Fruit fly (Drosophila melanogaster) whole organism, embryonic: Measurements from ENCODE around the gene CG33096.

Source experiments
- ATbp ChIP-seq: fragments of 200-800 bp; sonication (Bioruptor generic); optimal IDR thresholded peaks from 2 replicates; lab custom pipeline; 2017; ENCODE audit warnings: missing biosample characterization, mild to moderate bottlenecking, missing genetic modification characterization, missing genetic modification reagents
- Atf3 ChIP-seq: fragments of 200-800 bp; sonication (Bioruptor generic); optimal IDR thresholded peaks from 3 replicates; lab custom pipeline; 2016; ENCODE audit warnings: missing biosample characterization, missing genetic modification characterization
- CG10147 ChIP-seq: fragments of 200-800 bp; sonication (Bioruptor generic); optimal IDR thresholded peaks from 2 replicates; lab custom pipeline; 2019; ENCODE audit warnings: missing biosample characterization, mild to moderate bottlenecking, missing genetic modification characterization, moderate library complexity
- CG10321 ChIP-seq: fragments of 200-800 bp; sonication (Bioruptor generic); IDR thresholded peaks from 2 replicates; pipeline ENCODE4 v1.3.6; 2022; ENCODE audit warnings: missing biosample characterization, missing genetic modification characterization
- CG10543 ChIP-seq: fragments of 200-800 bp; sonication (Bioruptor generic); optimal IDR thresholded peaks from 3 replicates; lab custom pipeline; 2017; ENCODE audit warnings: missing biosample characterization, mild to moderate bottlenecking, missing genetic modification characterization, moderate library complexity
- CG11723 ChIP-seq: fragments of 200-800 bp; sonication (Bioruptor generic); optimal IDR thresholded peaks from 2 replicates; lab custom pipeline; 2017; ENCODE audit warnings: missing biosample characterization, mild to moderate bottlenecking, missing genetic modification characterization
- CG13894 ChIP-seq: fragments of 200-800 bp; sonication (Bioruptor generic); optimal IDR thresholded peaks from 3 replicates; lab custom pipeline; 2018; ENCODE audit warnings: missing biosample characterization, mild to moderate bottlenecking, missing genetic modification characterization, moderate library complexity
- CG1603 ChIP-seq: fragments of 200-800 bp; sonication (Bioruptor generic); optimal IDR thresholded peaks from 2 replicates; lab custom pipeline; 2019; ENCODE audit warnings: missing biosample characterization, mild to moderate bottlenecking, missing genetic modification characterization, moderate library complexity
- CG17359 ChIP-seq: fragments of 200-800 bp; sonication (Bioruptor generic); optimal IDR thresholded peaks from 3 replicates; lab custom pipeline; 2018; ENCODE audit warnings: missing biosample characterization, mild to moderate bottlenecking, missing genetic modification characterization, moderate library complexity
- CG31441 ChIP-seq: fragments of 200-800 bp; sonication (Bioruptor generic); IDR thresholded peaks from 2 replicates; pipeline ENCODE4 v1.3.6; 2022; ENCODE audit warnings: missing biosample characterization, missing genetic modification characterization
- CG3995 ChIP-seq: fragments of 200-800 bp; sonication (Bioruptor generic); optimal IDR thresholded peaks from 3 replicates; lab custom pipeline; 2016; ENCODE audit warnings: missing biosample characterization, missing genetic modification characterization
- CG6854 ChIP-seq: fragments of 200-800 bp; sonication (Bioruptor generic); optimal IDR thresholded peaks from 3 replicates; lab custom pipeline; 2017; ENCODE audit warnings: missing biosample characterization, mild to moderate bottlenecking, missing genetic modification characterization
- CG8388 ChIP-seq: fragments of 200-800 bp; sonication (Bioruptor generic); optimal IDR thresholded peaks from 2 replicates; lab custom pipeline; 2019; ENCODE audit warnings: missing biosample characterization, mild to moderate bottlenecking, missing genetic modification characterization, moderate library complexity
- CG8924 ChIP-seq: fragments of 200-800 bp; optimal IDR thresholded peaks from 3 replicates; lab custom pipeline; 2019; ENCODE audit warnings: missing biosample characterization, mild to moderate bottlenecking, missing genetic modification characterization, moderate library complexity
- HLH3B ChIP-seq: fragments of 200-800 bp; sonication (Bioruptor generic); IDR thresholded peaks from 2 replicates; pipeline ENCODE4 v1.3.6; 2022; ENCODE audit warnings: missing biosample characterization, missing genetic modification characterization
- HmgZ ChIP-seq: fragments of 200-800 bp; sonication (Bioruptor generic); optimal IDR thresholded peaks from 2 replicates; lab custom pipeline; 2018; ENCODE audit warnings: missing biosample characterization, mild to moderate bottlenecking, missing genetic modification characterization
- Mes4 ChIP-seq: fragments of 200-800 bp; sonication (Bioruptor generic); optimal IDR thresholded peaks from 2 replicates; lab custom pipeline; 2016; ENCODE audit warnings: missing biosample characterization, missing genetic modification characterization
- Myb ChIP-seq: fragments of 200-800 bp; sonication (Bioruptor generic); optimal IDR thresholded peaks from 2 replicates; lab custom pipeline; 2016; ENCODE audit warnings: missing biosample characterization, missing genetic modification characterization
- Nf-YB ChIP-seq: fragments of 200-800 bp; sonication (Bioruptor generic); optimal IDR thresholded peaks from 3 replicates; lab custom pipeline; 2019; ENCODE audit warnings: missing biosample characterization, mild to moderate bottlenecking, missing genetic modification characterization, moderate library complexity
- Sry-β ChIP-seq: fragments of 200-800 bp; sonication (Bioruptor generic); optimal IDR thresholded peaks from 2 replicates; lab custom pipeline; 2018; ENCODE audit warnings: missing biosample characterization, mild to moderate bottlenecking, missing genetic modification characterization, moderate library complexity
- ac ChIP-seq: fragments of 200-800 bp; sonication (Bioruptor generic); optimal IDR thresholded peaks from 3 replicates; lab custom pipeline; 2017; ENCODE audit warnings: missing biosample characterization, mild to moderate bottlenecking, missing genetic modification characterization
- bsh ChIP-seq, 2 experiments: fragments of 200-800 bp; sonication (Bioruptor generic); optimal IDR thresholded peaks; 2 replicates each; lab custom pipeline; 2017 to 2018; ENCODE audit warnings: mild to moderate bottlenecking in 2 of 2, missing biosample characterization in 2 of 2, missing genetic modification characterization in 2 of 2, moderate library complexity in 1 of 2
- danr ChIP-seq: fragments of 200-800 bp; sonication (Bioruptor generic); IDR thresholded peaks from 2 replicates; pipeline ENCODE4 v1.3.6; 2022; ENCODE audit warnings: missing biosample characterization, missing genetic modification characterization
- eve ChIP-seq, 2 experiments: fragments of >200 bp; optimal IDR thresholded peaks; 2 replicates each; lab custom pipeline; 2017; ENCODE audit warnings: missing biosample characterization in 2 of 2, missing genetic modification characterization in 2 of 2
- exex ChIP-seq: fragments of 200-800 bp; sonication (Bioruptor generic); optimal IDR thresholded peaks from 4 replicates; lab custom pipeline; 2018; ENCODE audit warnings: missing biosample characterization, mild to moderate bottlenecking, missing genetic modification characterization, moderate library complexity
- gcm ChIP-seq: fragments of 200-800 bp; sonication (Bioruptor generic); optimal IDR thresholded peaks from 2 replicates; lab custom pipeline; 2019; ENCODE audit warnings: missing biosample characterization, mild to moderate bottlenecking, missing genetic modification characterization, moderate library complexity
- gfzf ChIP-seq: fragments of 200-800 bp; sonication (Bioruptor generic); optimal IDR thresholded peaks from 2 replicates; lab custom pipeline; 2016; ENCODE audit warnings: missing biosample characterization, mild to moderate bottlenecking, missing genetic modification characterization, moderate library complexity
- grn ChIP-seq: fragments of 200-800 bp; sonication (Bioruptor generic); optimal IDR thresholded peaks from 3 replicates; lab custom pipeline; 2017; ENCODE audit warnings: missing biosample characterization, missing genetic modification characterization
- hth ChIP-seq: fragments of >200 bp; optimal IDR thresholded peaks from 2 replicates; lab custom pipeline; 2017; ENCODE audit warnings: inconsistent platforms
- jumu ChIP-seq: fragments of 200-800 bp; sonication (Bioruptor generic); optimal IDR thresholded peaks from 3 replicates; lab custom pipeline; 2016; ENCODE audit warnings: missing biosample characterization, missing genetic modification characterization
- ken ChIP-seq: fragments of 200-800 bp; sonication (Bioruptor generic); IDR thresholded peaks from 3 replicates; pipeline ENCODE4 v1.3.6; 2022; ENCODE audit warnings: missing biosample characterization, missing genetic modification characterization
- lab ChIP-seq: fragments of 200-800 bp; sonication (Bioruptor generic); optimal IDR thresholded peaks from 3 replicates; lab custom pipeline; 2017; ENCODE audit warnings: missing biosample characterization, missing genetic modification characterization, mild to moderate bottlenecking, moderate library complexity, missing genetic modification reagents
- lbe ChIP-seq: fragments of 200-800 bp; sonication (Bioruptor generic); optimal IDR thresholded peaks from 2 replicates; lab custom pipeline; 2016; ENCODE audit warnings: missing biosample characterization, mild to moderate bottlenecking, missing genetic modification characterization
- pfk ChIP-seq: fragments of 200-800 bp; sonication (Bioruptor generic); optimal IDR thresholded peaks from 2 replicates; lab custom pipeline; 2018; ENCODE audit warnings: missing biosample characterization, mild to moderate bottlenecking, missing genetic modification characterization, moderate library complexity
- phol ChIP-seq: fragments of 200-800 bp; sonication (Bioruptor generic); optimal IDR thresholded peaks from 3 replicates; lab custom pipeline; 2018; ENCODE audit warnings: missing biosample characterization, mild to moderate bottlenecking, missing genetic modification characterization, moderate library complexity
- pita ChIP-seq: fragments of 200-800 bp; sonication (Bioruptor generic); optimal IDR thresholded peaks from 2 replicates; lab custom pipeline; 2017; ENCODE audit warnings: missing biosample characterization, mild to moderate bottlenecking, missing genetic modification characterization
- pzg ChIP-seq: fragments of 200-800 bp; sonication (Bioruptor generic); optimal IDR thresholded peaks from 3 replicates; lab custom pipeline; 2018; ENCODE audit warnings: missing biosample characterization, mild to moderate bottlenecking, missing genetic modification characterization, moderate library complexity
- schlank ChIP-seq: fragments of 200-800 bp; sonication (Bioruptor generic); optimal IDR thresholded peaks from 2 replicates; lab custom pipeline; 2018; ENCODE audit warnings: missing biosample characterization, mild to moderate bottlenecking, missing genetic modification characterization
- sd ChIP-seq: fragments of 200-800 bp; sonication (Bioruptor generic); optimal IDR thresholded peaks from 3 replicates; lab custom pipeline; 2018; ENCODE audit warnings: missing biosample characterization, mild to moderate bottlenecking, missing genetic modification characterization, moderate library complexity
- sqz ChIP-seq: fragments of 200-800 bp; sonication (Bioruptor generic); optimal IDR thresholded peaks from 3 replicates; lab custom pipeline; 2018; ENCODE audit warnings: missing biosample characterization, mild to moderate bottlenecking, missing genetic modification characterization
- sr ChIP-seq: fragments of 200-800 bp; sonication (Bioruptor generic); IDR thresholded peaks from 3 replicates; pipeline ENCODE4 v1.3.6; 2022; ENCODE audit warnings: missing biosample characterization, missing genetic modification characterization
- stwl ChIP-seq: fragments of 200-800 bp; sonication (Bioruptor generic); optimal IDR thresholded peaks from 3 replicates; lab custom pipeline; 2018; ENCODE audit warnings: missing biosample characterization, mild to moderate bottlenecking, missing genetic modification characterization, moderate library complexity
- tap ChIP-seq: fragments of 200-800 bp; optimal IDR thresholded peaks from 3 replicates; lab custom pipeline; 2019; ENCODE audit warnings: missing biosample characterization, mild to moderate bottlenecking, missing genetic modification characterization, moderate library complexity
- tgo ChIP-seq: fragments of 200-800 bp; sonication (Bioruptor generic); IDR thresholded peaks from 3 replicates; pipeline ENCODE4 v1.3.6; 2022; ENCODE audit warnings: missing biosample characterization, missing genetic modification characterization
- tll ChIP-seq, 2 experiments: fragments of 200-800 bp in 1 of 2; fragments of >200 bp in 1 of 2; sonication (Bioruptor generic) in 1 of 2; optimal IDR thresholded peaks; 2 replicates each; lab custom pipeline; 2017 to 2019; ENCODE audit warnings: missing biosample characterization in 2 of 2, missing genetic modification characterization in 2 of 2, mild to moderate bottlenecking in 1 of 2, moderate library complexity in 1 of 2
- tup ChIP-seq: fragments of 200-800 bp; sonication (Bioruptor generic); optimal IDR thresholded peaks from 2 replicates; lab custom pipeline; 2016; ENCODE audit warnings: missing biosample characterization, mild to moderate bottlenecking, missing genetic modification characterization, moderate library complexity
- vfl ChIP-seq: fragments of 200-800 bp; sonication (Bioruptor generic); optimal IDR thresholded peaks from 2 replicates; lab custom pipeline; 2016; ENCODE audit warnings: missing biosample characterization, missing genetic modification characterization
- wor ChIP-seq: fragments of 200-800 bp; sonication (Bioruptor generic); IDR thresholded peaks from 2 replicates; pipeline ENCODE4 v1.3.6; 2022; ENCODE audit warnings: missing biosample characterization, missing genetic modification characterization

CG33096 gene

DNA sequence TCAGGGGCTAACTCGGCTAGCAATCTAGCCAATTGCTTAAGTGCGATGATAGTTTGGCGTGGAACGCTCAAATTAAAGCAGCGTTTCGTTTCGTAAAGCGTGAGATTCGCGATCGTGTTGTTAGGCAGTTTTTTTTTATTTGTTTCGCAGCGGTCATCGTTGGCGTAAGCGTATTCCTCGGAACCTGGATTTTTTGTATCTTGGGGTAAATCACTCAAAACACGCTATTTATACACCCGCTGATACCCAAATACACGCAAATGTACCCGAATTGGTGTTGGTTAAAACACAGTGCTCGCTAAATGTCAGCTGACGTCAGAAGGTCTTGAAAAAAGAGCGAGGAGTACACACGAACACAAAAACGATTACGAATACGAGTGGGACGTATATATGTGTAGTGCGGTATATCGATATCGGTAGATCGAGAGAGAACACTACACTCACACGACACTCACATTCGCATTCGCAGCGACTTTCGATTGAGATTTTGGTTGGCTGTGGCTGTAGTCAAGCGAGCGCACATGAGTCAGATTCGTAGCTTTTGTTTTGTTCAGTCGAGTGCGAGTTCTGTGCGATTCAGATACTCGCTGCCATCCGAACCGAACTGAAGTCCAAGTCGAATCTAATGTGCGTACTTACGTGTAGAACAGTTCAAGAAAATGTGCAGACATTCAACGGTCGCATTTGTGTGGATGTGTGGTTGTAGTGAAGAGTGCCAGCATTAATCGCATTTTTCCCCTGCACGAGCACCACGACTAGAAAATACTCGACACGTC lies 47.5 kb upstream of the CG33096 start (continued):
- TF ChIP-seq exex: peak; percentile 88
- peak; percentile 3 for TF ChIP-seq schlank (tag; lab: Kevin White, UChicago)
- TF ChIP-seq jumu (GFP tag; lab: Kevin White, UChicago): peak; percentile 17
- no peak for TF ChIP-seq phol (tag; lab: Kevin White, UChicago)
- peak; percentile 8 for TF ChIP-seq CG1603
- TF ChIP-seq CG8924 (tag; lab: Kevin White, UChicago): peak; percentile 67
- peak; percentile 94 for TF ChIP-seq pfk (GFP tag; lab: Kevin White, UChicago)
- TF ChIP-seq HmgZ: peak; percentile 75
- no peak for TF ChIP-seq ATbp (GFP tag; lab: Kevin White, UChicago)
- peak; percentile 89 for TF ChIP-seq CG13894 (tag; lab: Kevin White, UChicago)
- TF ChIP-seq CG10321 (GFP tag; lab: Robert Waterston, UW): no peak
- peak in 1 of 2 experiments; percentile 28 for TF ChIP-seq eve (GFP tag; optimal IDR thresholded peaks at IDR 0.05; lab: Kevin White, UChicago)
- peak; percentile 13 for TF ChIP-seq CG17359 (tag; lab: Kevin White, UChicago)
- peak; percentile 8 for TF ChIP-seq CG10147 (GFP tag; lab: Kevin White, UChicago)
- no peak for TF ChIP-seq vfl (GFP tag; lab: Kevin White, UChicago)
- TF ChIP-seq sd (tag; lab: Kevin White, UChicago): peak; percentile 58
- no peak for TF ChIP-seq ac (GFP tag; lab: Kevin White, UChicago)
- TF ChIP-seq stwl (tag; lab: Kevin White, UChicago): peak; percentile 73
- TF ChIP-seq Mes4 (GFP tag; lab: Kevin White, UChicago): no peak
- peak; percentile 34 for TF ChIP-seq sqz
- no peak for TF ChIP-seq ken (GFP tag; lab: Robert Waterston, UW)
- TF ChIP-seq Myb (GFP tag; lab: Kevin White, UChicago): peak; percentile 9
- TF ChIP-seq lab (GFP tag; lab: Kevin White, UChicago): peak; percentile 72
- TF ChIP-seq pzg: peak; percentile 32
- TF ChIP-seq CG8388 (GFP tag; lab: Kevin White, UChicago): peak; percentile 100
- TF ChIP-seq pita (GFP tag; lab: Kevin White, UChicago): no peak
- TF ChIP-seq lbe (GFP tag; lab: Kevin White, UChicago): peak; percentile 88
- TF ChIP-seq Atf3 (GFP tag; lab: Kevin White, UChicago): peak; percentile 35
- peak; percentile 85 for TF ChIP-seq Nf-YB
- no peak for TF ChIP-seq HLH3B (GFP tag; lab: Robert Waterston, UW)
- peak; percentile 40 for TF ChIP-seq Sry-β
- TF ChIP-seq CG31441 (GFP tag; lab: Robert Waterston, UW): no peak
- peak; percentile 28 for TF ChIP-seq tap (tag; lab: Kevin White, UChicago)
- TF ChIP-seq gfzf (GFP tag; lab: Kevin White, UChicago): peak; percentile 49
- TF ChIP-seq danr (GFP tag; lab: Robert Waterston, UW): no peak
- TF ChIP-seq bsh (GFP tag; optimal IDR thresholded peaks at IDR 0.05; lab: Kevin White, UChicago): peak in 1 of 2 experiments; percentile 37
- no peak for TF ChIP-seq sr (GFP tag; lab: Robert Waterston, UW)
- peak; percentile 91 for TF ChIP-seq CG10543 (GFP tag; lab: Kevin White, UChicago)
- peak in 1 of 2 experiments; percentile 47 for TF ChIP-seq tll (GFP tag; optimal IDR thresholded peaks at IDR 0.05; lab: Kevin White, UChicago)
- no peak for TF ChIP-seq wor (GFP tag; lab: Robert Waterston, UW)
- TF ChIP-seq gcm (GFP tag; lab: Kevin White, UChicago): peak; percentile 42
- no peak for TF ChIP-seq tgo (GFP tag; lab: Robert Waterston, UW)
- TF ChIP-seq CG6854 (GFP tag; lab: Kevin White, UChicago): peak; percentile 10
- peak; percentile 65 for TF ChIP-seq CG3995 (GFP tag; lab: Kevin White, UChicago)
- TF ChIP-seq grn (GFP tag; lab: Kevin White, UChicago): peak; percentile 55
- no peak for TF ChIP-seq tup
- TF ChIP-seq CG11723: no peak
- TF ChIP-seq hth (lab: Kevin White, UChicago): no peak
